Fruit fly (Drosophila melanogaster) whole organism, embryonic: ENCODE measurements around the gene CG33768.

Experiments used
- BEAF-32 ChIP-seq: fragments of 200-800 bp; sonication (Bioruptor generic); optimal IDR thresholded peaks from 3 replicates; lab custom pipeline; 2017; ENCODE audit warnings: missing biosample characterization, missing genetic modification characterization, mild to moderate bottlenecking, moderate library complexity, missing genetic modification reagents
- CG11560 ChIP-seq: fragments of 200-800 bp; sonication (Bioruptor generic); IDR thresholded peaks from 3 replicates; pipeline ENCODE4 v1.3.6; 2022; ENCODE audit warnings: missing biosample characterization, missing genetic modification characterization
- CG12769 ChIP-seq: fragments of 200-800 bp; sonication (Bioruptor generic); optimal IDR thresholded peaks from 2 replicates; lab custom pipeline; 2019; ENCODE audit warnings: missing biosample characterization, mild to moderate bottlenecking, missing genetic modification characterization, moderate library complexity
- CG13775 ChIP-seq: fragments of 200-800 bp; sonication (Bioruptor generic); optimal IDR thresholded peaks from 3 replicates; lab custom pipeline; 2017; ENCODE audit warnings: missing biosample characterization, mild to moderate bottlenecking, missing genetic modification characterization
- CG14441 ChIP-seq: fragments of 200-800 bp; sonication (Bioruptor generic); IDR thresholded peaks from 2 replicates; pipeline ENCODE4 v1.3.6; 2022; ENCODE audit warnings: missing biosample characterization, missing genetic modification characterization
- CG15269 ChIP-seq: fragments of 200-800 bp; sonication (Bioruptor generic); optimal IDR thresholded peaks from 2 replicates; lab custom pipeline; 2018; ENCODE audit warnings: missing biosample characterization, mild to moderate bottlenecking, missing genetic modification characterization, moderate library complexity
- CG15601 ChIP-seq: fragments of 200-800 bp; sonication (Bioruptor generic); optimal IDR thresholded peaks from 3 replicates; lab custom pipeline; 2019; ENCODE audit warnings: missing biosample characterization, mild to moderate bottlenecking, missing genetic modification characterization, moderate library complexity
- CG17568 ChIP-seq: fragments of 200-800 bp; sonication (Bioruptor generic); optimal IDR thresholded peaks from 2 replicates; lab custom pipeline; 2018; ENCODE audit warnings: missing biosample characterization, mild to moderate bottlenecking, missing genetic modification characterization, moderate library complexity
- CG17912 ChIP-seq: fragments of 200-800 bp; sonication (Bioruptor generic); optimal IDR thresholded peaks from 2 replicates; lab custom pipeline; 2018; ENCODE audit warnings: missing biosample characterization, mild to moderate bottlenecking, missing genetic modification characterization
- CG30403 ChIP-seq: fragments of 200-800 bp; sonication (Bioruptor generic); optimal IDR thresholded peaks from 3 replicates; lab custom pipeline; 2016; ENCODE audit warnings: missing biosample characterization, missing genetic modification characterization
- CG3065 ChIP-seq: fragments of 200-800 bp; sonication (Bioruptor generic); optimal IDR thresholded peaks from 2 replicates; lab custom pipeline; 2016; ENCODE audit warnings: missing biosample characterization, missing genetic modification characterization
- CG31224 ChIP-seq: fragments of 200-800 bp; sonication (Bioruptor generic); IDR thresholded peaks from 2 replicates; pipeline ENCODE4 v1.3.6; 2022; ENCODE audit warnings: missing biosample characterization, missing genetic modification characterization
- CG34376 ChIP-seq: fragments of 200-800 bp; sonication (Bioruptor generic); optimal IDR thresholded peaks from 2 replicates; lab custom pipeline; 2018; ENCODE audit warnings: missing biosample characterization, mild to moderate bottlenecking, missing genetic modification characterization
- CG34422 ChIP-seq: fragments of 200-800 bp; sonication (Bioruptor generic); IDR thresholded peaks from 3 replicates; pipeline ENCODE4 v1.3.6; 2022; ENCODE audit warnings: missing biosample characterization, missing genetic modification characterization
- CG3847 ChIP-seq: fragments of 200-800 bp; sonication (Bioruptor generic); IDR thresholded peaks from 2 replicates; pipeline ENCODE4 v1.3.6; 2022; ENCODE audit warnings: missing biosample characterization, missing genetic modification characterization
- CG5953 ChIP-seq: fragments of 200-800 bp; sonication (Bioruptor generic); IDR thresholded peaks from 2 replicates; pipeline ENCODE4 v1.3.6; 2022; ENCODE audit warnings: missing biosample characterization, missing genetic modification characterization
- CG7271 ChIP-seq: fragments of 200-800 bp; sonication (Bioruptor generic); optimal IDR thresholded peaks from 2 replicates; lab custom pipeline; 2018; ENCODE audit warnings: missing biosample characterization, mild to moderate bottlenecking, missing genetic modification characterization, moderate library complexity
- CG7928 ChIP-seq: fragments of 200-800 bp; sonication (Bioruptor generic); optimal IDR thresholded peaks from 2 replicates; lab custom pipeline; 2017; ENCODE audit warnings: missing biosample characterization, mild to moderate bottlenecking, missing genetic modification characterization
- CG8281 ChIP-seq: fragments of 200-800 bp; sonication (Bioruptor generic); optimal IDR thresholded peaks from 2 replicates; lab custom pipeline; 2018; ENCODE audit warnings: missing biosample characterization, mild to moderate bottlenecking, missing genetic modification characterization, moderate library complexity
- CkIIα-i1 ChIP-seq: fragments of 200-800 bp; sonication (Bioruptor generic); IDR thresholded peaks from 2 replicates; pipeline ENCODE4 v1.3.6; 2022; ENCODE audit warnings: missing biosample characterization, missing genetic modification characterization
- Gug ChIP-seq: fragments of 200-800 bp; sonication (Bioruptor generic); IDR thresholded peaks from 4 replicates; pipeline ENCODE4 v1.3.6; 2022; ENCODE audit warnings: missing biosample characterization, missing genetic modification characterization
- HmgZ ChIP-seq: fragments of 200-800 bp; sonication (Bioruptor generic); optimal IDR thresholded peaks from 2 replicates; lab custom pipeline; 2018; ENCODE audit warnings: missing biosample characterization, mild to moderate bottlenecking, missing genetic modification characterization
- Oli ChIP-seq: fragments of 200-800 bp; sonication (Bioruptor generic); optimal IDR thresholded peaks from 2 replicates; lab custom pipeline; 2018; ENCODE audit warnings: missing biosample characterization, mild to moderate bottlenecking, missing genetic modification characterization, moderate library complexity
- Pdp1 ChIP-seq, 2 experiments: fragments of 200-800 bp; sonication (Bioruptor generic); optimal IDR thresholded peaks; 3 replicates each; lab custom pipeline; 2016; ENCODE audit warnings: missing biosample characterization in 2 of 2, missing genetic modification characterization in 2 of 2, mild to moderate bottlenecking in 1 of 2, moderate library complexity in 1 of 2
- Sry-β ChIP-seq: fragments of 200-800 bp; sonication (Bioruptor generic); optimal IDR thresholded peaks from 2 replicates; lab custom pipeline; 2018; ENCODE audit warnings: missing biosample characterization, mild to moderate bottlenecking, missing genetic modification characterization, moderate library complexity
- Vsx1 ChIP-seq: fragments of 200-800 bp; sonication (Bioruptor generic); optimal IDR thresholded peaks from 2 replicates; lab custom pipeline; 2017; ENCODE audit warnings: missing biosample characterization, mild to moderate bottlenecking, missing genetic modification characterization, missing genetic modification reagents
- YL-1 ChIP-seq: fragments of 200-800 bp; sonication (Bioruptor generic); optimal IDR thresholded peaks from 3 replicates; lab custom pipeline; 2017; ENCODE audit warnings: missing biosample characterization, mild to moderate bottlenecking, missing genetic modification characterization
- amos ChIP-seq: fragments of 200-800 bp; sonication (Bioruptor generic); IDR thresholded peaks from 2 replicates; pipeline ENCODE4 v1.3.6; 2022; ENCODE audit warnings: missing biosample characterization, missing genetic modification characterization; ENCODE audit not compliant: partially characterized antibody
- bowl ChIP-seq: fragments of 200-800 bp; sonication (Bioruptor generic); IDR thresholded peaks from 2 replicates; pipeline ENCODE4 v1.3.6; 2022; ENCODE audit warnings: missing biosample characterization, missing genetic modification characterization
- chinmo ChIP-seq: fragments of 200-800 bp; sonication (Bioruptor generic); IDR thresholded peaks from 4 replicates; pipeline ENCODE4 v1.3.6; 2022; ENCODE audit warnings: missing biosample characterization, missing genetic modification characterization; ENCODE audit not compliant: partially characterized antibody
- dysf ChIP-seq: fragments of 200-800 bp; sonication (Bioruptor generic); IDR thresholded peaks from 3 replicates; pipeline ENCODE4 v1.3.6; 2022; ENCODE audit warnings: missing biosample characterization, missing genetic modification characterization
- eve ChIP-seq, 2 experiments: fragments of >200 bp; optimal IDR thresholded peaks; 2 replicates each; lab custom pipeline; 2017; ENCODE audit warnings: missing biosample characterization in 2 of 2, missing genetic modification characterization in 2 of 2
- exex ChIP-seq: fragments of 200-800 bp; sonication (Bioruptor generic); optimal IDR thresholded peaks from 4 replicates; lab custom pipeline; 2018; ENCODE audit warnings: missing biosample characterization, mild to moderate bottlenecking, missing genetic modification characterization, moderate library complexity
- eyg ChIP-seq: fragments of 200-800 bp; sonication (Bioruptor generic); optimal IDR thresholded peaks from 3 replicates; lab custom pipeline; 2016; ENCODE audit warnings: missing biosample characterization, missing genetic modification characterization
- fd96Cb ChIP-seq: fragments of 200-800 bp; sonication (Bioruptor generic); optimal IDR thresholded peaks from 2 replicates; lab custom pipeline; 2018; ENCODE audit warnings: missing biosample characterization, mild to moderate bottlenecking, missing genetic modification characterization, moderate library complexity
- gfzf ChIP-seq: fragments of 200-800 bp; sonication (Bioruptor generic); optimal IDR thresholded peaks from 2 replicates; lab custom pipeline; 2016; ENCODE audit warnings: missing biosample characterization, mild to moderate bottlenecking, missing genetic modification characterization, moderate library complexity
- grn ChIP-seq: fragments of 200-800 bp; sonication (Bioruptor generic); optimal IDR thresholded peaks from 3 replicates; lab custom pipeline; 2017; ENCODE audit warnings: missing biosample characterization, missing genetic modification characterization
- kni ChIP-seq: fragments of 200-800 bp; sonication (Bioruptor generic); optimal IDR thresholded peaks from 3 replicates; lab custom pipeline; 2017; ENCODE audit warnings: mild to moderate bottlenecking, missing biosample characterization, missing genetic modification reagents, missing genetic modification characterization
- maf-S ChIP-seq: fragments of 200-800 bp; sonication (Bioruptor generic); optimal IDR thresholded peaks from 2 replicates; lab custom pipeline; 2016; ENCODE audit warnings: missing biosample characterization, missing genetic modification characterization
- oc ChIP-seq: fragments of 200-800 bp; sonication (Bioruptor generic); optimal IDR thresholded peaks from 2 replicates; lab custom pipeline; 2018; ENCODE audit warnings: missing biosample characterization, mild to moderate bottlenecking, missing genetic modification characterization, moderate library complexity
- org-1 ChIP-seq: fragments of 200-800 bp; sonication (Bioruptor generic); optimal IDR thresholded peaks from 2 replicates; lab custom pipeline; 2017; ENCODE audit warnings: missing biosample characterization, missing genetic modification characterization
- sd ChIP-seq: fragments of 200-800 bp; sonication (Bioruptor generic); optimal IDR thresholded peaks from 3 replicates; lab custom pipeline; 2018; ENCODE audit warnings: missing biosample characterization, mild to moderate bottlenecking, missing genetic modification characterization, moderate library complexity
- stc ChIP-seq: fragments of 200-800 bp; sonication (Bioruptor generic); IDR thresholded peaks from 2 replicates; pipeline ENCODE4 v1.3.6; 2022; ENCODE audit warnings: missing biosample characterization, missing genetic modification characterization
- sug ChIP-seq: fragments of 200-800 bp; optimal IDR thresholded peaks from 2 replicates; lab custom pipeline; 2019; ENCODE audit warnings: missing biosample characterization, mild to moderate bottlenecking, missing genetic modification characterization, moderate library complexity
- twi ChIP-seq: fragments of 200-800 bp; optimal IDR thresholded peaks from 2 replicates; lab custom pipeline; 2019; ENCODE audit warnings: missing biosample characterization, mild to moderate bottlenecking, missing genetic modification characterization, moderate library complexity
- usp ChIP-seq: fragments of >200 bp; optimal IDR thresholded peaks from 2 replicates; lab custom pipeline; 2017; ENCODE audit warnings: missing biosample characterization, missing genetic modification characterization
- vvl ChIP-seq: fragments of 200-800 bp; sonication (Bioruptor generic); IDR thresholded peaks from 2 replicates; pipeline ENCODE4 v1.3.6; 2022; ENCODE audit warnings: missing biosample characterization, missing genetic modification characterization
- wdn ChIP-seq: fragments of 200-800 bp; sonication (Bioruptor generic); IDR thresholded peaks from 2 replicates; pipeline ENCODE4 v1.3.6; 2022; ENCODE audit warnings: missing biosample characterization, missing genetic modification characterization
- yki ChIP-seq: fragments of >200 bp; optimal IDR thresholded peaks from 3 replicates; lab custom pipeline; 2018

The CG33768 gene

dm6 chr3L:22669275-22670006, 22.5 kb downstream of the CG33768 start, which contains the start of gene Jhbp6 (continued):
- TF ChIP-seq maf-S (GFP tag; lab: Kevin White, UChicago) (no peak), kni (GFP tag; lab: Kevin White, UChicago) (peak; percentile 11), yki (lab: Kevin White, UChicago) (no peak), CG30403 (GFP tag; lab: Kevin White, UChicago) (no peak), CG31224 (GFP tag; lab: Robert Waterston, UW) (no peak), CG15601 (tag; lab: Kevin White, UChicago) (no peak), Sry-β (GFP tag; lab: Kevin White, UChicago) (no peak), CG12769 (tag; lab: Kevin White, UChicago) (peak; percentile 30), CG3065 (no peak), gfzf (GFP tag; lab: Kevin White, UChicago) (peak; percentile 23), Gug (no peak), CG11560 (tag; lab: Robert Waterston, UW) (no peak), org-1 (no peak), bowl (GFP tag; lab: Robert Waterston, UW) (no peak), CG5953 (no peak), CG34422 (GFP tag; lab: Robert Waterston, UW) (no peak), eve (GFP tag; optimal IDR thresholded peaks at IDR 0.05; lab: Kevin White, UChicago) (peak in 1 of 2 experiments; percentile 56), amos (GFP tag; lab: Robert Waterston, UW) (0 out of 2 replicates have a peak, but pooled peaks have one; percentile 5), vvl (GFP tag; lab: Robert Waterston, UW) (no peak), BEAF-32 (peak; percentile 11)

- no peak for TF ChIP-seq fd96Cb (tag; lab: Kevin White, UChicago)
- TF ChIP-seq CG31224 (GFP tag; lab: Robert Waterston, UW): no peak
- TF ChIP-seq dysf (GFP tag; lab: Robert Waterston, UW): no peak
- no peak for TF ChIP-seq stc
- 0 out of 4 replicates have a peak, but pooled peaks have one; percentile 19 for TF ChIP-seq chinmo (GFP tag; lab: Robert Waterston, UW)
- TF ChIP-seq CG17912 (GFP tag; lab: Kevin White, UChicago): no peak
- no peak for TF ChIP-seq CG8281 (tag; lab: Kevin White, UChicago)
- no peak for TF ChIP-seq CG3847 (GFP tag; lab: Robert Waterston, UW)
- TF ChIP-seq oc: no peak
- no peak for TF ChIP-seq eyg
- no peak for TF ChIP-seq Oli (tag; lab: Kevin White, UChicago)
- TF ChIP-seq sd (tag; lab: Kevin White, UChicago): peak; percentile 83
- peak; percentile 94 for TF ChIP-seq grn
- TF ChIP-seq HmgZ: peak; percentile 6
- TF ChIP-seq CG7271 (tag; lab: Kevin White, UChicago): no peak
- peak in 1 of 2 experiments; percentile 90 for TF ChIP-seq Pdp1 (GFP tag; optimal IDR thresholded peaks at IDR 0.05; lab: Kevin White, UChicago)
- TF ChIP-seq CG34376 (GFP tag; lab: Kevin White, UChicago): peak; percentile 34
- TF ChIP-seq exex (tag; lab: Kevin White, UChicago): peak; percentile 74
- no peak for TF ChIP-seq CG13775
- no peak for TF ChIP-seq CG17568 (GFP tag; lab: Kevin White, UChicago)
- peak; percentile 33 for TF ChIP-seq twi
- TF ChIP-seq CG15269 (tag; lab: Kevin White, UChicago): no peak
- peak; percentile 46 for TF ChIP-seq sug (tag; lab: Kevin White, UChicago)
- no peak for TF ChIP-seq CG11560 (tag; lab: Robert Waterston, UW)
- TF ChIP-seq wdn (GFP tag; lab: Robert Waterston, UW): no peak
- no peak for TF ChIP-seq CG7928 (GFP tag; lab: Kevin White, UChicago)
- no peak for TF ChIP-seq CG14441
- TF ChIP-seq CkIIα-i1: no peak
- no peak for TF ChIP-seq YL-1 (GFP tag; lab: Kevin White, UChicago)
- no peak for TF ChIP-seq Vsx1
- no peak for TF ChIP-seq usp
- TF ChIP-seq, all 482 proteins: peak for 9
Observed at dm6 chr3L:22670174-22670573, 23.2 kb downstream of the CG33768 start.
